Worm (Caenorhabditis elegans): Measurements from ENCODE around the gene W07G1.7.

DNA sequence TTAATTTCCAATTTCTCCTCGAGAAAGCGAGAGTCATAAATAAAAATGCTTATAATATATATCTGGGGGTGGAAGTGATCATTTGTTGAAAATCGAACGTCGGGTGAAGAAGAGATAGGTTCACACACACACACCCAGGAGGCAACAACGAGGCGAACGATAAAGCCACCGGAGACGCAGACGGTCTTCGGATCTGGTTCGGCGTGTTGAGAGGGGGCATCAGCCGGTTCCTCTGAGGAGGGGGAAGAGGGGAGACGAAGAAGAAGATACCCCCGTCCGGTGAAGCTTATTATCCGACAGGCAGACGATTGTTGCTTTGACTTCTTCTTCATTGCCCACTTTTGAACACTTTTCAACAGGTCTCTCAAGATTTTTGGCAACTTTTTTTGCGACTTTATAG lies 38.6 kb upstream of the W07G1.7 start:
- TF ChIP-seq blmp-1 (tag; optimal IDR thresholded peaks at IDR 0.05) (no peak), ztf-11 (tag; optimal IDR thresholded peaks at IDR 0.05) (no peak), unc-62 (GFP tag; optimal IDR thresholded peaks at IDR 0.05) (no peak), lsy-2 (tag; optimal IDR thresholded peaks at IDR 0.05) (no peak), ces-1 (GFP tag; optimal IDR thresholded peaks at IDR 0.05) (no peak), elt-3 (tag; optimal IDR thresholded peaks at IDR 0.05) (no peak), lin-13 (tag; optimal IDR thresholded peaks at IDR 0.05) (no peak), nhr-12 (tag; optimal IDR thresholded peaks at IDR 0.05) (no peak), unc-39 (tag; optimal IDR thresholded peaks at IDR 0.05) (no peak), mab-5 (tag; optimal IDR thresholded peaks at IDR 0.05) (no peak), nhr-237 (tag; optimal IDR thresholded peaks at IDR 0.05) (no peak), snpc-4 (tag; optimal IDR thresholded peaks at IDR 0.05) (no peak), nhr-28 (tag; optimal IDR thresholded peaks at IDR 0.05) (no peak), bed-3 (GFP tag; optimal IDR thresholded peaks at IDR 0.05) (no peak)

Data from whole organism, mixed stage, embryonic.